Worm (Caenorhabditis elegans) whole organism, L1 larva: ENCODE results near the gene F53G2.13.

Source experiments
- egl-27 ChIP-seq, 2 experiments: fragments of 150-350 bp in 1 of 2; sonication (generic microtip); optimal IDR thresholded peaks; 3 replicates each; lab custom pipeline; 2017 to 2018; ENCODE audit warnings: missing biosample characterization in 2 of 2, missing genetic modification characterization in 2 of 2, missing genetic modification reagents in 2 of 2
- fkh-10 ChIP-seq: sonication (generic microtip); optimal IDR thresholded peaks from 2 replicates; lab custom pipeline; 2017; ENCODE audit warnings: missing biosample characterization, missing genetic modification reagents, missing genetic modification characterization
- grh-1 ChIP-seq: fragments of 200-800 bp; sonication (Bioruptor generic); IDR thresholded peaks from 2 replicates; pipeline ENCODE4 v1.3.6; 2022; ENCODE audit warnings: missing genetic modification reagents, missing genetic modification characterization, missing compliant biosample characterization
- lsy-2 ChIP-seq, 2 experiments: fragments of 150-350 bp; optimal IDR thresholded peaks; 2 replicates each; lab custom pipeline; 2014; ENCODE audit warnings: missing biosample characterization in 2 of 2, missing genetic modification characterization in 2 of 2
- snpc-4 ChIP-seq: fragments of 150-350 bp; optimal IDR thresholded peaks from 2 replicates; lab custom pipeline; 2014; ENCODE audit warnings: missing biosample characterization, missing genetic modification characterization
- unc-62 ChIP-seq: fragments of 150-350 bp; optimal IDR thresholded peaks from 2 replicates; lab custom pipeline; 2014; ENCODE audit warnings: missing biosample characterization, missing genetic modification reagents, missing genetic modification characterization

DNA sequence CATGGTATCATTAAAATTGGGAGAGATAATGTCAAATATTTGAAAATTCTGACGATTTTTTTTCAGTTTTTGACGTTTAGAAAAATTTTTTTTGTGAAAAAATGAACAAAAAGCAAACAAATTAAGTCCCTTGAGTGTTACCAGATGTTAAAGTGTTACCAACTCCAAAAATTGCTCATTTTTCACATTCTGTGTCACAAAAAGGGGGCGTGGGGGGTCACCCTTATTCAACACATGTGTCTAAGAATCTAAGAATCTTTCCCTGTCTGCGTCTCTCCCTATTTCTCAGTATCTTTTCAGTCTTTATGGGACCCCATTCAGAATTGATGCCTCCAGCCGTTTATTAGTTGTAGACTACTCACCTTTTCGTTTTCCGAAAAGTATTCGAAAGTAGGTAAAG, 44.7 kb upstream of the F53G2.13 start:
- no peak for TF ChIP-seq lsy-2 (tag; optimal IDR thresholded peaks at IDR 0.05; lab: Kevin White, UChicago)
- TF ChIP-seq fkh-10 (GFP tag; lab: Kevin White, UChicago) = no peak
- no peak for TF ChIP-seq unc-62 (GFP tag; lab: Kevin White, UChicago)
- no peak for TF ChIP-seq grh-1 (GFP tag; lab: Robert Waterston, UW)
- TF ChIP-seq snpc-4 (tag; lab: Kevin White, UChicago) = no peak
- TF ChIP-seq egl-27 (tag; optimal IDR thresholded peaks at IDR 0.05; lab: Kevin White, UChicago) = no peak
